Worm (Caenorhabditis elegans): ENCODE data around the gene K02F6.5.

- TF ChIP-seq him-1 (tag; optimal IDR thresholded peaks at IDR 0.05) (no peak), W03F9.2 (tag; optimal IDR thresholded peaks at IDR 0.05) (no peak), dao-5 (tag; optimal IDR thresholded peaks at IDR 0.05) (no peak)
These were observed 48.5 kb downstream of the K02F6.5 start, which contains the start of gene sri-74 for ce11 chrII:2583044-2583443.
